Fruit fly (Drosophila melanogaster) whole organism, embryonic: ENCODE data around the gene CG42571.

Experiments
- ATbp ChIP-seq: fragments of 200-800 bp; sonication (Bioruptor generic); optimal IDR thresholded peaks from 2 replicates; lab custom pipeline; 2017; ENCODE audit warnings: missing biosample characterization, mild to moderate bottlenecking, missing genetic modification characterization, missing genetic modification reagents
- CG10267 ChIP-seq: fragments of 200-800 bp; sonication (Bioruptor generic); optimal IDR thresholded peaks from 2 replicates; lab custom pipeline; 2018; ENCODE audit warnings: missing biosample characterization, mild to moderate bottlenecking, missing genetic modification characterization, moderate library complexity
- CG10366 ChIP-seq: fragments of 200-800 bp; sonication (Bioruptor generic); IDR thresholded peaks from 2 replicates; pipeline ENCODE4 v1.3.6; 2022; ENCODE audit warnings: missing biosample characterization, missing genetic modification characterization
- CG10431 ChIP-seq: fragments of 200-800 bp; sonication (Bioruptor generic); optimal IDR thresholded peaks from 3 replicates; lab custom pipeline; 2018; ENCODE audit warnings: missing biosample characterization, mild to moderate bottlenecking, missing genetic modification characterization
- CG11247 ChIP-seq: fragments of 200-800 bp; sonication (Bioruptor generic); IDR thresholded peaks from 2 replicates; pipeline ENCODE4 v1.3.6; 2022; ENCODE audit warnings: missing biosample characterization, missing genetic modification characterization
- CG13287 ChIP-seq: fragments of 200-800 bp; sonication (Bioruptor generic); IDR thresholded peaks from 2 replicates; pipeline ENCODE4 v1.3.6; 2022; ENCODE audit warnings: missing biosample characterization, missing genetic modification characterization; ENCODE audit not compliant: partially characterized antibody
- CG14710 ChIP-seq: fragments of 200-800 bp; sonication (Bioruptor generic); optimal IDR thresholded peaks from 3 replicates; lab custom pipeline; 2019; ENCODE audit warnings: missing biosample characterization, mild to moderate bottlenecking, missing genetic modification characterization, moderate library complexity
- CG15479 ChIP-seq: fragments of 200-800 bp; sonication (Bioruptor generic); optimal IDR thresholded peaks from 3 replicates; lab custom pipeline; 2019; ENCODE audit warnings: missing biosample characterization, mild to moderate bottlenecking, missing genetic modification characterization, moderate library complexity
- CG16863 ChIP-seq: fragments of 200-800 bp; sonication (Bioruptor generic); optimal IDR thresholded peaks from 3 replicates; lab custom pipeline; 2016; ENCODE audit warnings: missing biosample characterization, missing genetic modification characterization
- CG17912 ChIP-seq: fragments of 200-800 bp; sonication (Bioruptor generic); optimal IDR thresholded peaks from 2 replicates; lab custom pipeline; 2018; ENCODE audit warnings: missing biosample characterization, mild to moderate bottlenecking, missing genetic modification characterization
- CG2712 ChIP-seq: fragments of 200-800 bp; optimal IDR thresholded peaks from 3 replicates; lab custom pipeline; 2019; ENCODE audit warnings: missing biosample characterization, mild to moderate bottlenecking, missing genetic modification characterization, moderate library complexity
- CG3065 ChIP-seq: fragments of 200-800 bp; sonication (Bioruptor generic); optimal IDR thresholded peaks from 2 replicates; lab custom pipeline; 2016; ENCODE audit warnings: missing biosample characterization, missing genetic modification characterization
- CG4360 ChIP-seq: fragments of 200-800 bp; sonication (Bioruptor generic); IDR thresholded peaks from 2 replicates; pipeline ENCODE4 v1.3.6; 2022; ENCODE audit warnings: missing biosample characterization, missing genetic modification characterization
- CG6272 ChIP-seq: fragments of 200-800 bp; sonication (Bioruptor generic); IDR thresholded peaks from 2 replicates; pipeline ENCODE4 v1.3.6; 2022; ENCODE audit warnings: missing biosample characterization, missing genetic modification characterization
- CG7357 ChIP-seq: fragments of 200-800 bp; sonication (Bioruptor generic); IDR thresholded peaks from 3 replicates; pipeline ENCODE4 v1.3.6; 2022; ENCODE audit warnings: missing biosample characterization, missing genetic modification characterization
- CG7786 ChIP-seq: fragments of 200-800 bp; sonication (Bioruptor generic); optimal IDR thresholded peaks from 2 replicates; lab custom pipeline; 2016; ENCODE audit warnings: missing biosample characterization, missing genetic modification characterization
- CG9876 ChIP-seq: fragments of 200-800 bp; sonication (Bioruptor generic); optimal IDR thresholded peaks from 2 replicates; lab custom pipeline; 2016; ENCODE audit warnings: missing biosample characterization, missing genetic modification characterization
- CoRest ChIP-seq: fragments of 200-800 bp; sonication (Bioruptor generic); optimal IDR thresholded peaks from 3 replicates; lab custom pipeline; 2018; ENCODE audit warnings: missing biosample characterization, mild to moderate bottlenecking, missing genetic modification characterization, moderate library complexity
- D ChIP-seq, 2 experiments: fragments of 200-800 bp in 1 of 2; fragments of >200 bp in 1 of 2; sonication (Bioruptor generic) in 1 of 2; optimal IDR thresholded peaks; 2 replicates in 1 of 2; 3 replicates in 1 of 2; lab custom pipeline; 2017; ENCODE audit warnings: mild to moderate bottlenecking in 1 of 2, missing biosample characterization in 1 of 2, missing genetic modification characterization in 1 of 2, missing genetic modification reagents in 1 of 2
- MTF-1 ChIP-seq: fragments of 200-800 bp; sonication (Bioruptor generic); optimal IDR thresholded peaks from 2 replicates; lab custom pipeline; 2018; ENCODE audit warnings: missing biosample characterization, mild to moderate bottlenecking, missing genetic modification characterization, borderline replicate concordance
- NK7.1 ChIP-seq: fragments of 200-800 bp; sonication (Bioruptor generic); optimal IDR thresholded peaks from 3 replicates; lab custom pipeline; 2016; ENCODE audit warnings: missing biosample characterization, missing genetic modification characterization
- Nf-YA ChIP-seq: fragments of 200-800 bp; sonication (Bioruptor generic); IDR thresholded peaks from 2 replicates; pipeline ENCODE4 v1.3.6; 2022; ENCODE audit warnings: missing biosample characterization, missing genetic modification characterization
- Nf-YC ChIP-seq: fragments of 200-800 bp; optimal IDR thresholded peaks from 3 replicates; lab custom pipeline; 2019; ENCODE audit warnings: missing biosample characterization, mild to moderate bottlenecking, missing genetic modification characterization, moderate library complexity
- Optix ChIP-seq: fragments of 200-800 bp; sonication (Bioruptor generic); IDR thresholded peaks from 3 replicates; pipeline ENCODE4 v1.3.6; 2022; ENCODE audit warnings: missing biosample characterization, missing genetic modification characterization
- Ravus ChIP-seq: fragments of 200-800 bp; sonication (Bioruptor generic); IDR thresholded peaks from 2 replicates; pipeline ENCODE4 v1.3.6; 2022; ENCODE audit warnings: missing biosample characterization, missing genetic modification characterization
- YL-1 ChIP-seq: fragments of 200-800 bp; sonication (Bioruptor generic); optimal IDR thresholded peaks from 3 replicates; lab custom pipeline; 2017; ENCODE audit warnings: missing biosample characterization, mild to moderate bottlenecking, missing genetic modification characterization
- ase ChIP-seq: fragments of 200-800 bp; sonication (Bioruptor generic); IDR thresholded peaks from 3 replicates; pipeline ENCODE4 v1.3.6; 2022; ENCODE audit warnings: missing biosample characterization, missing genetic modification characterization
- bcd ChIP-seq: fragments of 200-800 bp; sonication (Bioruptor generic); optimal IDR thresholded peaks from 2 replicates; lab custom pipeline; 2017; ENCODE audit warnings: missing biosample characterization, mild to moderate bottlenecking, missing genetic modification characterization
- cad ChIP-seq: fragments of >200 bp; optimal IDR thresholded peaks from 2 replicates; lab custom pipeline; 2017; ENCODE audit warnings: missing biosample characterization, missing genetic modification characterization
- cato ChIP-seq: fragments of 200-800 bp; sonication (Bioruptor generic); optimal IDR thresholded peaks from 2 replicates; lab custom pipeline; 2016; ENCODE audit warnings: missing biosample characterization, missing genetic modification characterization, borderline replicate concordance
- dm ChIP-seq: fragments of 200-800 bp; sonication (Bioruptor generic); optimal IDR thresholded peaks from 3 replicates; lab custom pipeline; 2016; ENCODE audit warnings: missing biosample characterization, missing genetic modification characterization
- eyg ChIP-seq: fragments of 200-800 bp; sonication (Bioruptor generic); optimal IDR thresholded peaks from 3 replicates; lab custom pipeline; 2016; ENCODE audit warnings: missing biosample characterization, missing genetic modification characterization
- fru ChIP-seq: fragments of >200 bp; optimal IDR thresholded peaks from 2 replicates; lab custom pipeline; 2017
- hb ChIP-seq: fragments of 200-800 bp; sonication (Bioruptor generic); IDR thresholded peaks from 3 replicates; pipeline ENCODE4 v1.3.6; 2022; ENCODE audit warnings: missing biosample characterization, missing genetic modification characterization; ENCODE audit not compliant: partially characterized antibody
- lab ChIP-seq: fragments of 200-800 bp; sonication (Bioruptor generic); optimal IDR thresholded peaks from 3 replicates; lab custom pipeline; 2017; ENCODE audit warnings: missing biosample characterization, missing genetic modification characterization, mild to moderate bottlenecking, moderate library complexity, missing genetic modification reagents
- nau ChIP-seq: fragments of 200-800 bp; sonication (Bioruptor generic); optimal IDR thresholded peaks from 3 replicates; lab custom pipeline; 2017; ENCODE audit warnings: missing biosample characterization, mild to moderate bottlenecking, missing genetic modification characterization, missing genetic modification reagents
- pros ChIP-seq: fragments of 200-800 bp; sonication (Bioruptor generic); optimal IDR thresholded peaks from 3 replicates; lab custom pipeline; 2019; ENCODE audit warnings: missing biosample characterization, mild to moderate bottlenecking, missing genetic modification characterization, moderate library complexity
- scrt ChIP-seq: fragments of 200-800 bp; sonication (Bioruptor generic); optimal IDR thresholded peaks from 2 replicates; lab custom pipeline; 2018; ENCODE audit warnings: missing biosample characterization, mild to moderate bottlenecking, missing genetic modification characterization, moderate library complexity
- slbo ChIP-seq: fragments of 200-800 bp; sonication (Bioruptor generic); IDR thresholded peaks from 2 replicates; pipeline ENCODE4 v1.3.6; 2022; ENCODE audit warnings: missing biosample characterization, missing genetic modification characterization
- tll ChIP-seq, 2 experiments: fragments of 200-800 bp in 1 of 2; fragments of >200 bp in 1 of 2; sonication (Bioruptor generic) in 1 of 2; optimal IDR thresholded peaks; 2 replicates each; lab custom pipeline; 2017 to 2019; ENCODE audit warnings: missing biosample characterization in 2 of 2, missing genetic modification characterization in 2 of 2, mild to moderate bottlenecking in 1 of 2, moderate library complexity in 1 of 2
- toy ChIP-seq: fragments of 200-800 bp; sonication (Bioruptor generic); IDR thresholded peaks from 2 replicates; pipeline ENCODE4 v1.3.6; 2022; ENCODE audit warnings: missing biosample characterization, missing genetic modification characterization
- twi ChIP-seq: fragments of 200-800 bp; optimal IDR thresholded peaks from 2 replicates; lab custom pipeline; 2019; ENCODE audit warnings: missing biosample characterization, mild to moderate bottlenecking, missing genetic modification characterization, moderate library complexity
- vfl ChIP-seq: fragments of 200-800 bp; sonication (Bioruptor generic); optimal IDR thresholded peaks from 2 replicates; lab custom pipeline; 2016; ENCODE audit warnings: missing biosample characterization, missing genetic modification characterization
- vvl ChIP-seq: fragments of 200-800 bp; sonication (Bioruptor generic); IDR thresholded peaks from 2 replicates; pipeline ENCODE4 v1.3.6; 2022; ENCODE audit warnings: missing biosample characterization, missing genetic modification characterization
- wor ChIP-seq: fragments of 200-800 bp; sonication (Bioruptor generic); IDR thresholded peaks from 2 replicates; pipeline ENCODE4 v1.3.6; 2022; ENCODE audit warnings: missing biosample characterization, missing genetic modification characterization
- z ChIP-seq: fragments of 200-800 bp; sonication (Bioruptor generic); IDR thresholded peaks from 3 replicates; pipeline ENCODE4 v1.3.6; 2022; ENCODE audit warnings: missing biosample characterization, missing genetic modification characterization
- zen ChIP-seq: fragments of 200-800 bp; sonication (Bioruptor generic); optimal IDR thresholded peaks from 3 replicates; lab custom pipeline; 2018; ENCODE audit warnings: missing biosample characterization, mild to moderate bottlenecking, missing genetic modification characterization, moderate library complexity
- zfh1 ChIP-seq: fragments of 200-800 bp; sonication (Bioruptor generic); IDR thresholded peaks from 3 replicates; pipeline ENCODE4 v1.3.6; 2022; ENCODE audit warnings: missing biosample characterization, missing genetic modification characterization

CG42571 gene

DNA sequence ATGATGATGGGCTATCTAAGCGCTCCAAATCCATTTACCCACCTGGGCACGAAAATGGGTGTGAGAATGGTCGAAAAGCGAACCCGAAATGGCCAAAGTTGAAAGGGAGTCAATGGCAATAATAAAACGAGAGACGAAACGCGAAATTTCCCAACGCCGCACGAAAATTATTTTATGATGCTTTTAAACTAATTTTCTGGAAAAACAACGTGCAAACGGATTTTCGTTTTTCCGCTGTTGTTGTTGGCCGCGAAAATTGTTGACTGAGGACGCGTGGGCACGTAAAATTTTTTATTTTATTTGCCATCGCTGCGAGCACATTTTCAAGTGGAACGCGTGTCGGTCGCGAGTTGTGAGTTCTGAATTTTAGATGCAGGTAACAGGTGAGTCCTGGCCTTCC, 5.1 kb upstream of the CG42571 start:
- TF ChIP-seq lab (GFP tag; lab: Kevin White, UChicago) = no peak
- no peak for TF ChIP-seq CG7786 (GFP tag; lab: Kevin White, UChicago)
- TF ChIP-seq CG10267 (tag; lab: Kevin White, UChicago) = no peak
- no peak for TF ChIP-seq fru (lab: Kevin White, UChicago)
- no peak for TF ChIP-seq zfh1 (GFP tag; lab: Robert Waterston, UW)
- TF ChIP-seq CG16863 (GFP tag; lab: Kevin White, UChicago) = no peak
- peak; percentile 16 for TF ChIP-seq zen
- TF ChIP-seq CG17912 = no peak
- peak; percentile 65; the same call in 1 of the 2 replicates for TF ChIP-seq CG4360 (GFP tag; lab: Robert Waterston, UW)
- no peak for TF ChIP-seq CG9876 (GFP tag; lab: Kevin White, UChicago)
- peak; percentile 88 for TF ChIP-seq cad (GFP tag; lab: Kevin White, UChicago)
- TF ChIP-seq tll (GFP tag; optimal IDR thresholded peaks at IDR 0.05; lab: Kevin White, UChicago) = peak in 1 of 2 experiments; percentile 79
- TF ChIP-seq CG14710 (tag; lab: Kevin White, UChicago) = no peak
- TF ChIP-seq toy (GFP tag; lab: Robert Waterston, UW) = no peak
- no peak for TF ChIP-seq CG10431 (GFP tag; lab: Kevin White, UChicago)
- TF ChIP-seq wor (GFP tag; lab: Robert Waterston, UW) = no peak
- TF ChIP-seq CG7357 (GFP tag; lab: Robert Waterston, UW) = no peak
- no peak for TF ChIP-seq CG11247 (GFP tag; lab: Robert Waterston, UW)
- TF ChIP-seq Optix (GFP tag; lab: Robert Waterston, UW) = no peak
- TF ChIP-seq CoRest = no peak
- no peak for TF ChIP-seq Ravus (GFP tag; lab: Robert Waterston, UW)
- no peak for TF ChIP-seq z (GFP tag; lab: Robert Waterston, UW)

DNA sequence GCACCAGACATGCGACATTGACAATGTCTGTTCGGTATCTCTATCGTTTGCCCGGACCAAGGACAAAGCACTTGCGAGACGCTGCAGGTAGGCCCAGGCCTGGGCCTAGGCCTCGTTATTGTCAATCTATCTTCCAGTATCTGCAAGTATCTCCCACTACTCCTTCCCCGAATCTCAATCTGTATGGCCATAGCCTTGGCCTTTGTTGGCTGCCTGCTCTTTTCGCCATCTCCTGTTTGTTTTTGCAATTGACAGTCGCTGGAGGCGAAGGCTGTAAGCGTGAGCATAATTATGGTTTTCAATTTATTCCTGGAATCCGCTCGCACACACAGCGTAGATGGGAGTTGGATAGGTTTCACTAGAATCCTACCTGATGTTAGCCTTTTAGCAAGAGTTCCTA, 4.2 kb upstream of the CG42571 start:
- TF ChIP-seq Nf-YC (tag; lab: Kevin White, UChicago) (no peak), D (optimal IDR thresholded peaks at IDR 0.05; lab: Kevin White, UChicago) (peak; percentile 97), D (GFP tag; optimal IDR thresholded peaks at IDR 0.05; lab: Kevin White, UChicago) (no peak), cato (GFP tag; lab: Kevin White, UChicago) (no peak), CG6272 (0 out of 2 replicates have a peak, but pooled peaks have one; percentile 14), tll (GFP tag; optimal IDR thresholded peaks at IDR 0.05; lab: Kevin White, UChicago) (peak in 1 of 2 experiments; percentile 91), YL-1 (no peak), bcd (GFP tag; lab: Kevin White, UChicago) (no peak), CG3065 (GFP tag; lab: Kevin White, UChicago) (no peak), hb (0 out of 3 replicates have a peak, but pooled peaks have one; percentile 53), pros (GFP tag; lab: Kevin White, UChicago) (peak; percentile 5), zen (peak; percentile 94), twi (tag; lab: Kevin White, UChicago) (peak; percentile 11), cad (GFP tag; lab: Kevin White, UChicago) (peak; percentile 68), CG15479 (peak; percentile 97)
- TF ChIP-seq, all 482 proteins: peak for 9

DNA sequence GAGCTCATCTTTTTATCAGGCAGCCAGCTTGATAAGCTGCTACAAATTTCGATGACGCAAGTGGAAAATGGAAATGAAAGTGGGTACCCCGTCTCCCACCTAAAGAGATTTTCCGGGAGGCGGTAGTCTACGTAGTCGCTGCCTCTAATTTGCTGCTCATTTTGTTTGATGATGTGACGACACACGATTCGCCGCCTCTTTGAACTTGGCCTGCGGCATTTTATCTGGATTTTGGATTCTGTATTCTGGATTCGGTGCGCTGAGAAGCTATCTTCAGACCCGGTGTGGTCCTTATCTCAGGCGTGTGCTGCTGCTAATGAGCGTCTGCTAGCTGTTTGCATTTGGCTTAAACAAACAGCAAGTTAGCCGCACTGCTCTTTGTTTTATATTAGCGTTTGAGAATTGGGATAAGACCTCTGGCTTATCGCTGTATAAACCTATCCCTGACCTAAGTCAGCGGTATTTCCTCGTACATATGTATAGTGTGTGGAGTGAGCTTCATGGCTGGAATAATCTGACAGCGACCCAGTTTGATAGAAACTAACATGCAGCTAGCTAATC, 2.2 kb upstream of the CG42571 start:
- TF ChIP-seq CG2712 (tag; lab: Kevin White, UChicago) (peak; percentile 28), slbo (no peak), NK7.1 (GFP tag; lab: Kevin White, UChicago) (peak; percentile 30), Nf-YA (GFP tag; lab: Robert Waterston, UW) (peak; percentile 69; the same call in 1 of the 2 replicates), ATbp (GFP tag; lab: Kevin White, UChicago) (peak; percentile 87), eyg (GFP tag; lab: Kevin White, UChicago) (peak; percentile 73), vvl (GFP tag; lab: Robert Waterston, UW) (peak; percentile 56; the same call in 1 of the 2 replicates), dm (GFP tag; lab: Kevin White, UChicago) (peak; percentile 25), nau (GFP tag; lab: Kevin White, UChicago) (peak; percentile 75), MTF-1 (GFP tag; lab: Kevin White, UChicago) (peak; percentile 55), vfl (no peak), CG10366 (GFP tag; lab: Robert Waterston, UW) (no peak), CG13287 (GFP tag; lab: Robert Waterston, UW) (no peak), scrt (GFP tag; lab: Kevin White, UChicago) (peak; percentile 38), ase (GFP tag; lab: Robert Waterston, UW) (0 out of 3 replicates have a peak, but pooled peaks have one; percentile 22)
